Worm (Caenorhabditis elegans): ENCODE data around the gene T08G3.13.

- no peak for TF ChIP-seq sea-1 (GFP tag; conservative IDR thresholded peaks at IDR 0.05)
- TF ChIP-seq flt-1 (GFP tag; IDR thresholded peaks at IDR 0.05): no peak
- TF ChIP-seq hnd-1 (tag; optimal IDR thresholded peaks at IDR 0.05): no peak
- TF ChIP-seq F13C5.2 (tag; optimal IDR thresholded peaks at IDR 0.05): no peak
- no peak for TF ChIP-seq B0310.2 (tag; optimal IDR thresholded peaks at IDR 0.05)
- TF ChIP-seq hmg-4 (GFP tag; optimal IDR thresholded peaks at IDR 0.05): no peak
- TF ChIP-seq tbx-11 (GFP tag; IDR thresholded peaks at IDR 0.05): no peak
Measured at ce11 chrV:16480919-16481630, 33.2 kb downstream of the T08G3.13 start, which contains the start of the genes F57E7.4 and spig-6.

Measured in whole organism, early embryonic.